Worm (Caenorhabditis elegans) whole organism, L1 larva: Measurements from ENCODE around the gene cdh-7.

Source experiments
- C04F5.9 ChIP-seq: sonication (generic microtip); optimal IDR thresholded peaks from 2 replicates; lab custom pipeline; 2016; ENCODE audit warnings: missing genetic modification characterization, missing compliant biosample characterization
- C34B4.2 ChIP-seq: sonication (generic microtip); optimal IDR thresholded peaks from 2 replicates; lab custom pipeline; 2017; ENCODE audit warnings: mild to moderate bottlenecking, missing genetic modification characterization, missing compliant biosample characterization
- aha-1 ChIP-seq: fragments of 150-350 bp; optimal IDR thresholded peaks from 2 replicates; lab custom pipeline; 2014; ENCODE audit warnings: missing biosample characterization, missing genetic modification characterization
- alr-1 ChIP-seq: fragments of 200-800 bp; sonication (Bioruptor generic); optimal IDR thresholded peaks from 2 replicates; lab custom pipeline; 2018; ENCODE audit warnings: borderline replicate concordance, mild to moderate bottlenecking, missing genetic modification characterization, missing compliant biosample characterization
- aly-2 ChIP-seq: fragments of 150-350 bp; optimal IDR thresholded peaks from 2 replicates; lab custom pipeline; 2014; ENCODE audit warnings: missing biosample characterization, missing genetic modification characterization
- ama-1 ChIP-seq: fragments of 150-350 bp; optimal IDR thresholded peaks from 2 replicates; lab custom pipeline; 2014
- blmp-1 ChIP-seq: fragments of 150-350 bp; optimal IDR thresholded peaks from 2 replicates; lab custom pipeline; 2014; ENCODE audit warnings: missing biosample characterization, missing genetic modification characterization
- ceh-63 ChIP-seq: fragments of 200-800 bp; sonication (Bioruptor generic); optimal IDR thresholded peaks from 2 replicates; lab custom pipeline; 2018; ENCODE audit warnings: mild to moderate bottlenecking, missing genetic modification characterization, missing compliant biosample characterization
- ceh-8 ChIP-seq: fragments of 200-800 bp; sonication (Bioruptor generic); optimal IDR thresholded peaks from 2 replicates; lab custom pipeline; 2018; ENCODE audit warnings: mild to moderate bottlenecking, missing genetic modification characterization, moderate library complexity, missing compliant biosample characterization
- ceh-90 ChIP-seq: sonication (generic microtip); optimal IDR thresholded peaks from 2 replicates; lab custom pipeline; 2016; ENCODE audit warnings: missing genetic modification characterization, missing compliant biosample characterization
- dsc-1 ChIP-seq: sonication (generic microtip); optimal IDR thresholded peaks from 2 replicates; lab custom pipeline; 2016; ENCODE audit warnings: mild to moderate bottlenecking, missing genetic modification characterization, missing compliant biosample characterization
- efl-1 ChIP-seq, 4 experiments: fragments of 150-350 bp; optimal IDR thresholded peaks in 3 of 4; peaks in 1 of 4; 1 replicate in 1 of 4; 2 replicates in 3 of 4; lab custom pipeline; 2014; ENCODE audit warnings: missing biosample characterization in 2 of 4, missing genetic modification characterization in 2 of 4, missing genetic modification reagents in 2 of 4
- elt-2 ChIP-seq: sonication (generic microtip); optimal IDR thresholded peaks from 2 replicates; lab custom pipeline; 2016; ENCODE audit warnings: missing genetic modification characterization, mild to moderate bottlenecking, inconsistent platforms, missing compliant biosample characterization, missing genetic modification reagents
- elt-3 ChIP-seq, 6 experiments: fragments of 150-350 bp in 1 of 6; sonication (generic microtip); optimal IDR thresholded peaks; 2 replicates each; lab custom pipeline; 2017 to 2018; ENCODE audit warnings: missing biosample characterization in 6 of 6, missing genetic modification characterization in 6 of 6, inconsistent platforms in 1 of 6
- ets-5 ChIP-seq: fragments of 200-800 bp; sonication (Bioruptor generic); IDR thresholded peaks from 2 replicates; pipeline ENCODE4 v1.3.6; 2022; ENCODE audit warnings: missing genetic modification characterization, missing compliant biosample characterization
- fos-1 ChIP-seq: fragments of 150-350 bp; optimal IDR thresholded peaks from 2 replicates; lab custom pipeline; 2014; ENCODE audit warnings: missing biosample characterization, missing genetic modification characterization
- isw-1 ChIP-seq: fragments of 200-800 bp; sonication (Bioruptor generic); IDR thresholded peaks from 2 replicates; pipeline ENCODE4 v1.3.6; 2022; ENCODE audit warnings: missing genetic modification characterization, missing compliant biosample characterization
- jun-1 ChIP-seq: fragments of 150-350 bp; optimal IDR thresholded peaks from 2 replicates; lab custom pipeline; 2014; ENCODE audit warnings: missing biosample characterization, missing genetic modification reagents, missing genetic modification characterization
- lin-13 ChIP-seq: fragments of 150-350 bp; optimal IDR thresholded peaks from 2 replicates; lab custom pipeline; 2014; ENCODE audit warnings: missing biosample characterization, missing genetic modification reagents, missing genetic modification characterization
- lin-14 ChIP-seq: fragments of 200-800 bp; sonication (Bioruptor generic); optimal IDR thresholded peaks from 2 replicates; lab custom pipeline; 2018; ENCODE audit warnings: mild to moderate bottlenecking, missing genetic modification characterization, moderate library complexity, missing compliant biosample characterization
- lin-35 ChIP-seq, 2 experiments: fragments of 150-350 bp; optimal IDR thresholded peaks; 2 replicates each; lab custom pipeline; 2014; ENCODE audit warnings: missing biosample characterization in 2 of 2, missing genetic modification characterization in 2 of 2, missing genetic modification reagents in 2 of 2
- lin-39 ChIP-seq: fragments of 150-350 bp; optimal IDR thresholded peaks from 2 replicates; lab custom pipeline; 2014; ENCODE audit warnings: missing biosample characterization, missing genetic modification reagents, missing genetic modification characterization
- lir-3 ChIP-seq: sonication (generic microtip); optimal IDR thresholded peaks from 2 replicates; lab custom pipeline; 2016; ENCODE audit warnings: mild to moderate bottlenecking, missing genetic modification characterization, moderate library complexity, missing compliant biosample characterization; ENCODE audit not compliant: poor library complexity
- lsy-2 ChIP-seq, 2 experiments: fragments of 150-350 bp; optimal IDR thresholded peaks; 2 replicates each; lab custom pipeline; 2014; ENCODE audit warnings: missing biosample characterization in 2 of 2, missing genetic modification characterization in 2 of 2
- mab-9 ChIP-seq: fragments of 200-800 bp; sonication (Bioruptor generic); IDR thresholded peaks from 2 replicates; pipeline ENCODE4 v1.3.6; 2022; ENCODE audit warnings: missing genetic modification reagents, missing genetic modification characterization, missing compliant biosample characterization
- nhr-19 ChIP-seq: fragments of 200-800 bp; sonication (Bioruptor generic); conservative IDR thresholded peaks from 2 replicates; pipeline ENCODE4 v1.3.6; 2022; ENCODE audit warnings: missing genetic modification characterization, missing compliant biosample characterization
- nhr-20 ChIP-seq: sonication (generic microtip); optimal IDR thresholded peaks from 2 replicates; lab custom pipeline; 2016; ENCODE audit warnings: mild to moderate bottlenecking, missing genetic modification characterization, missing compliant biosample characterization
- nhr-237 ChIP-seq: fragments of 150-350 bp; optimal IDR thresholded peaks from 2 replicates; lab custom pipeline; 2014; ENCODE audit warnings: missing biosample characterization, missing genetic modification characterization
- nhr-28 ChIP-seq: fragments of 150-350 bp; optimal IDR thresholded peaks from 2 replicates; lab custom pipeline; 2014; ENCODE audit warnings: missing biosample characterization, missing genetic modification characterization
- nhr-47 ChIP-seq: sonication (generic microtip); optimal IDR thresholded peaks from 2 replicates; lab custom pipeline; 2016; ENCODE audit warnings: mild to moderate bottlenecking, missing genetic modification characterization, moderate library complexity, missing compliant biosample characterization
- nhr-77 ChIP-seq: fragments of 150-350 bp; optimal IDR thresholded peaks from 2 replicates; lab custom pipeline; 2014; ENCODE audit warnings: missing biosample characterization, missing genetic modification characterization
- nhr-84 ChIP-seq: sonication (generic microtip); optimal IDR thresholded peaks from 2 replicates; lab custom pipeline; 2017; ENCODE audit warnings: missing biosample characterization, missing genetic modification characterization
- nhr-85 ChIP-seq: sonication (generic microtip); peaks from one replicate; lab custom pipeline; 2016; ENCODE audit warnings: missing genetic modification characterization, inconsistent platforms, missing compliant biosample characterization
- pax-3 ChIP-seq: fragments of 200-800 bp; sonication (Bioruptor generic); optimal IDR thresholded peaks from 2 replicates; lab custom pipeline; 2018; ENCODE audit warnings: mild to moderate bottlenecking, missing genetic modification characterization, moderate library complexity, missing compliant biosample characterization
- snu-23 ChIP-seq: sonication (generic microtip); optimal IDR thresholded peaks from 2 replicates; lab custom pipeline; 2016; ENCODE audit warnings: missing genetic modification characterization, missing compliant biosample characterization
- sup-37 ChIP-seq: fragments of 200-800 bp; sonication (Bioruptor generic); optimal IDR thresholded peaks from 2 replicates; lab custom pipeline; 2018; ENCODE audit warnings: mild to moderate bottlenecking, missing genetic modification characterization, missing compliant biosample characterization
- swsn-7 ChIP-seq: sonication (generic microtip); optimal IDR thresholded peaks from 2 replicates; lab custom pipeline; 2016; ENCODE audit warnings: missing genetic modification characterization, missing compliant biosample characterization
- unc-86 ChIP-seq: sonication (generic microtip); optimal IDR thresholded peaks from 2 replicates; lab custom pipeline; 2016; ENCODE audit warnings: missing genetic modification characterization, missing compliant biosample characterization
- unc-98 ChIP-seq: fragments of 200-800 bp; sonication (Bioruptor generic); IDR thresholded peaks from 2 replicates; pipeline ENCODE4 v1.3.6; 2022; ENCODE audit warnings: missing genetic modification characterization, missing compliant biosample characterization
- ztf-11 ChIP-seq, 2 experiments: sonication (generic microtip); optimal IDR thresholded peaks; 2 replicates each; lab custom pipeline; 2016 to 2017; ENCODE audit warnings: missing genetic modification characterization in 2 of 2, missing biosample characterization in 1 of 2, missing compliant biosample characterization in 1 of 2

cdh-7 gene

DNA sequence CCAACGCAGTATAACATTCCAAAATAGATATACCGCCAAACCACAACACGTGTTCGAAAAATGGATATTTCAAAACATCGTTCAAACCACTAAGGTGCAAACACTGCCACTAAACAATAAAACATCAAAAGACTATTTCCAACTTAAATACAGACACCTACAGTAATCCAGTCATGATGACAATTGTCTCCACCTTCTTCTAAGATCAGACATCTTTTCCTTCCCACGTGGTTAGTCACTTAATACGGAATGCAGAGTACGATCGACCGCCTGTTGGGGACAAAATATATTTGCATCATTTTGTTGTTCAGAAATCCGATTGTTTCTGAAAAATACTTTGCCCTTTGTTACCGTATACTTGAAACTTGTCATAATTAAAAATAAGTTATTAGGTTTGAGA lies 1.8 kb upstream of the cdh-7 start:
- TF ChIP-seq lin-35 (GFP tag; optimal IDR thresholded peaks at IDR 0.05; lab: Kevin White, UChicago) (peak in 1 of 2 experiments; percentile 51), isw-1 (no peak), snu-23 (GFP tag; lab: Kevin White, UChicago) (peak; percentile 24), nhr-20 (tag; lab: Kevin White, UChicago) (peak; percentile 82), lsy-2 (tag; optimal IDR thresholded peaks at IDR 0.05; lab: Kevin White, UChicago) (peak in 1 of 2 experiments; percentile 43), elt-2 (tag; lab: Kevin White, UChicago) (no peak)

DNA sequence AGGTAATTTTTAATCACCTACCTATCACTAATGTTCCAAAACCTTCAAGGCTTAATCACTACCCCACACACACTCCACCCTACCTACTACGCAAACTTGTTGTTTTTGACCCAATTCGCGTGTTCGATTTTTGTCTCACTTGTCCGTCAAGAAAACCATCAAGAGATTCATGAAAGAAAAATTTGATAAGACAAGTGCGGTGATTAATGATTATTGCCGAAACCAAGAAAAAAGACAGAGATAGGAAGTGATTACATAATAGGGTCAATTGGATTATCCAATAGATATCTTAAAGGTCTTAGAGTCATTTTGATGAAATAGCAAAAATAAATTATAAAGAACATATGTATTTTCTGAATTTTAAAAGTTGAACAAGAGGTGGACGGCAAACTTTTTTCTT lies 1.2 kb downstream of the cdh-7 start:
- TF ChIP-seq aly-2 (tag; lab: Kevin White, UChicago) = no peak
- peak in 1 of 6 experiments; percentile 35 for TF ChIP-seq elt-3 (tag; optimal IDR thresholded peaks at IDR 0.05; lab: Kevin White, UChicago)
- TF ChIP-seq blmp-1 (tag; lab: Kevin White, UChicago) = peak; percentile 86
- TF ChIP-seq alr-1 (tag; lab: Kevin White, UChicago) = no peak
- TF ChIP-seq efl-1 (optimal IDR thresholded peaks at IDR 0.05; lab: Kevin White, UChicago) = no peak
- TF ChIP-seq efl-1 (GFP tag; optimal IDR thresholded peaks at IDR 0.05 in 1 of 2; lab: Kevin White, UChicago) = no peak
- no peak for TF ChIP-seq lin-39 (tag; lab: Kevin White, UChicago)
- TF ChIP-seq dsc-1 (tag; lab: Kevin White, UChicago) = no peak
- no peak for TF ChIP-seq ztf-11 (tag; optimal IDR thresholded peaks at IDR 0.05; lab: Kevin White, UChicago)

- TF ChIP-seq efl-1 (optimal IDR thresholded peaks at IDR 0.05; lab: Kevin White, UChicago) = no peak
- TF ChIP-seq efl-1 (GFP tag; optimal IDR thresholded peaks at IDR 0.05 in 1 of 2; lab: Kevin White, UChicago) = peak in 1 of 2 experiments; percentile 76
- TF ChIP-seq lin-14 (GFP tag; lab: Kevin White, UChicago) = no peak
- TF ChIP-seq nhr-85 (tag; lab: Kevin White, UChicago) = no peak
- TF ChIP-seq ama-1 (lab: Kevin White, UChicago) = no peak
These were observed 6.9 kb downstream of the cdh-7 start for ce11 chrII:14849897-14850296.

- TF ChIP-seq C34B4.2 (tag; lab: Kevin White, UChicago) (no peak), elt-3 (tag; optimal IDR thresholded peaks at IDR 0.05; lab: Kevin White, UChicago) (peak in 2 of 6 experiments; percentile 2 to 33), aha-1 (no peak), nhr-20 (tag; lab: Kevin White, UChicago) (peak; percentile 79)
These were observed 8.5 kb downstream of the cdh-7 start, which contains the start of gene R05H10.1 for ce11 chrII:14851483-14851882. Gene R05H10.1 (plus strand): TSS chrII:14851816.

- TF ChIP-seq nhr-85 (tag; lab: Kevin White, UChicago) = peak; percentile 23
- TF ChIP-seq ama-1 (lab: Kevin White, UChicago) = no peak
- TF ChIP-seq nhr-84 = no peak
- TF ChIP-seq, all 84 proteins: peak for 1
These were observed 12.2 kb downstream of the cdh-7 start, which contains the start of gene R05H10.7 for ce11 chrII:14855229-14855628. Gene R05H10.7 (plus strand): TSS chrII:14855529.

DNA sequence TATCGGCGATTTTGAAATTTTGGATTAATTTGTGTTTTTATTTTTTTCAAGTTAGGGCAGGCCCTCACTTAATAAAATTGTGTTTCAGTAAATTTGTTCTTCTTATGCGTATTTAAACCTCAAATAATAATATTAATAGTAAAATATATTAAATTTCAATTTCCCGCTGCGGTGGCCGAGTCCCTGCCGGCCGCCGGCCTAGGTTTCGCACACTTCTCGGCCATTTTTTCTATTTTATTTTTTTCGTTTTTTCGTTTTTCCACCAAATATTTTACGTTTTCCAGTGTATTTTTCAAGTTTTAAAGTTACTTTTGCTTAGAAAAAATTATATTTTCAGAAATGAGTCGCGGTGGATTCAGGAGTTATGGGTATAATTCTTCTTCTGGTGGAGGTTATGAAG lies 13.9 kb downstream of the cdh-7 start, which contains the start of gene rbm-28:
rbm-28 (plus strand) TSS at position 338 of the 400 bp plus-strand sequence.
- TF ChIP-seq dsc-1 (tag; lab: Kevin White, UChicago) (peak; percentile 14), alr-1 (tag; lab: Kevin White, UChicago) (no peak), isw-1 (0 out of 2 replicates have a peak, but pooled peaks have one; percentile 4), nhr-77 (tag; lab: Kevin White, UChicago) (no peak), C04F5.9 (no peak), ceh-8 (no peak), mab-9 (GFP tag; lab: Robert Waterston, UW) (no peak), nhr-28 (tag; lab: Kevin White, UChicago) (no peak), lin-13 (GFP tag; lab: Kevin White, UChicago) (no peak), pax-3 (tag; lab: Kevin White, UChicago) (peak; percentile 33), elt-2 (tag; lab: Kevin White, UChicago) (no peak), swsn-7 (tag; lab: Kevin White, UChicago) (peak; percentile 19), snu-23 (GFP tag; lab: Kevin White, UChicago) (peak; percentile 37), elt-3 (tag; optimal IDR thresholded peaks at IDR 0.05; lab: Kevin White, UChicago) (peak in 1 of 6 experiments; percentile 10), lir-3 (tag; lab: Kevin White, UChicago) (no peak), nhr-19 (no peak), fos-1 (no peak), ama-1 (lab: Kevin White, UChicago) (no peak), ets-5 (GFP tag; lab: Robert Waterston, UW) (no peak), nhr-47 (tag; lab: Kevin White, UChicago) (peak; percentile 52), ceh-63 (GFP tag; lab: Kevin White, UChicago) (no peak), unc-86 (tag; lab: Kevin White, UChicago) (no peak), jun-1 (tag; lab: Kevin White, UChicago) (no peak), ceh-90 (tag; lab: Kevin White, UChicago) (peak; percentile 82), sup-37 (GFP tag; lab: Kevin White, UChicago) (no peak), nhr-237 (tag; lab: Kevin White, UChicago) (no peak), unc-98 (GFP tag; lab: Robert Waterston, UW) (0 out of 2 replicates have a peak, but pooled peaks have one; percentile 15), lin-35 (GFP tag; optimal IDR thresholded peaks at IDR 0.05; lab: Kevin White, UChicago) (peak; percentile 79 to 87)
